Worm (Caenorhabditis elegans) whole organism, L3 larva: ENCODE results near the gene T03E6.8.

Experiments
- fkh-10 ChIP-seq: sonication (generic microtip); optimal IDR thresholded peaks from 2 replicates; lab custom pipeline; 2017; ENCODE audit warnings: missing biosample characterization, missing genetic modification reagents, missing genetic modification characterization
- jun-1 ChIP-seq: fragments of 150-350 bp; optimal IDR thresholded peaks from 2 replicates; lab custom pipeline; 2014; ENCODE audit warnings: missing biosample characterization, missing genetic modification reagents, missing genetic modification characterization
- nhr-11 ChIP-seq: fragments of 150-350 bp; optimal IDR thresholded peaks from 2 replicates; lab custom pipeline; 2014; ENCODE audit warnings: missing biosample characterization, missing genetic modification characterization
- nhr-23 ChIP-seq: fragments of 150-350 bp; optimal IDR thresholded peaks from 2 replicates; lab custom pipeline; 2014; ENCODE audit warnings: missing biosample characterization, missing genetic modification reagents, missing genetic modification characterization
- nhr-76 ChIP-seq: fragments of 150-350 bp; sonication (generic microtip); optimal IDR thresholded peaks from 5 replicates; lab custom pipeline; 2014; ENCODE audit warnings: missing biosample characterization, missing genetic modification characterization
- pha-4 ChIP-seq: fragments of 150-350 bp; optimal IDR thresholded peaks from 2 replicates; lab custom pipeline; 2014; ENCODE audit warnings: missing biosample characterization, missing genetic modification reagents, missing genetic modification characterization
- pqm-1 ChIP-seq: fragments of 150-350 bp; optimal IDR thresholded peaks from 2 replicates; lab custom pipeline; 2017; ENCODE audit warnings: missing biosample characterization, missing genetic modification characterization, inconsistent platforms
- skn-1 ChIP-seq: fragments of 150-350 bp; optimal IDR thresholded peaks from 2 replicates; lab custom pipeline; 2014; ENCODE audit warnings: missing biosample characterization, missing genetic modification characterization
- tbx-2 ChIP-seq: sonication (generic microtip); optimal IDR thresholded peaks from 2 replicates; lab custom pipeline; 2016; ENCODE audit warnings: mild to moderate bottlenecking, missing genetic modification characterization, missing compliant biosample characterization
- unc-62 ChIP-seq: fragments of 150-350 bp; sonication (generic microtip); optimal IDR thresholded peaks from 4 replicates; lab custom pipeline; 2014; ENCODE audit warnings: missing biosample characterization, missing genetic modification reagents, missing genetic modification characterization
- zag-1 ChIP-seq: fragments of 150-350 bp; optimal IDR thresholded peaks from 2 replicates; lab custom pipeline; 2014; ENCODE audit warnings: missing biosample characterization, missing genetic modification characterization

ce11 chrV:16648317-16649018 is 45.5 kb upstream of the T03E6.8 start, which contains the start of gene W06G6.20:
- no peak for TF ChIP-seq zag-1 (tag; lab: Kevin White, UChicago)
- no peak for TF ChIP-seq jun-1 (tag; lab: Kevin White, UChicago)
- no peak for TF ChIP-seq nhr-11
- TF ChIP-seq nhr-23 (tag; lab: Kevin White, UChicago), result no peak
- TF ChIP-seq fkh-10, result no peak
- TF ChIP-seq unc-62 (GFP tag; lab: Kevin White, UChicago), result no peak
- no peak for TF ChIP-seq nhr-76 (tag; lab: Kevin White, UChicago)
- no peak for TF ChIP-seq pqm-1 (tag; lab: Kevin White, UChicago)
- no peak for TF ChIP-seq tbx-2 (tag; lab: Kevin White, UChicago)
- TF ChIP-seq pha-4 (tag; lab: Kevin White, UChicago), result no peak
- TF ChIP-seq skn-1 (tag; lab: Kevin White, UChicago), result no peak
